Worm (Caenorhabditis elegans) whole organism, L2 larva: ENCODE data around the gene Y51H7BR.8.
"Not testable (repeated sequence)": the region's sequence is repeated elsewhere in the genome, so short reads cannot be mapped to it uniquely, and the experiment has no call there.

ENCODE experiments used
- C34F6.9 ChIP-seq: fragments of 150-350 bp; optimal IDR thresholded peaks from 2 replicates; lab custom pipeline; 2014; ENCODE audit warnings: missing biosample characterization, missing genetic modification characterization
- F13H6.1 ChIP-seq: sonication (generic microtip); optimal IDR thresholded peaks from 2 replicates; lab custom pipeline; 2016; ENCODE audit warnings: missing genetic modification characterization, missing compliant biosample characterization
- R02D3.7 ChIP-seq: fragments of 150-350 bp; optimal IDR thresholded peaks from 2 replicates; lab custom pipeline; 2014; ENCODE audit warnings: missing biosample characterization, missing genetic modification characterization
- Y55F3AM.14 ChIP-seq: fragments of 200-800 bp; sonication (Bioruptor generic); optimal IDR thresholded peaks from 2 replicates; lab custom pipeline; 2018; ENCODE audit warnings: mild to moderate bottlenecking, missing genetic modification characterization, missing compliant biosample characterization
- alr-1 ChIP-seq: fragments of 150-350 bp; optimal IDR thresholded peaks from 2 replicates; lab custom pipeline; 2014; ENCODE audit warnings: missing biosample characterization, missing genetic modification characterization
- aly-2 ChIP-seq: fragments of 150-350 bp; optimal IDR thresholded peaks from 2 replicates; lab custom pipeline; 2014; ENCODE audit warnings: missing biosample characterization, missing genetic modification characterization
- ama-1 ChIP-seq: fragments of 150-350 bp; optimal IDR thresholded peaks from 2 replicates; lab custom pipeline; 2018; ENCODE audit warnings: inconsistent platforms
- blmp-1 ChIP-seq: sonication (generic microtip); optimal IDR thresholded peaks from 2 replicates; lab custom pipeline; 2017; ENCODE audit warnings: missing genetic modification characterization, mild to moderate bottlenecking, missing compliant biosample characterization, antibody characterized with exemption, moderate library complexity; ENCODE audit not compliant: insufficient read depth
- ceh-16 ChIP-seq: fragments of 150-350 bp; optimal IDR thresholded peaks from 2 replicates; lab custom pipeline; 2014; ENCODE audit warnings: missing biosample characterization, missing genetic modification characterization
- dmd-4 ChIP-seq: sonication (generic microtip); optimal IDR thresholded peaks from 2 replicates; lab custom pipeline; 2017; ENCODE audit warnings: missing biosample characterization, missing genetic modification characterization
- egl-27 ChIP-seq: sonication (generic microtip); optimal IDR thresholded peaks from 3 replicates; lab custom pipeline; 2017; ENCODE audit warnings: missing biosample characterization, missing genetic modification reagents, missing genetic modification characterization
- elt-1 ChIP-seq: fragments of 150-350 bp; optimal IDR thresholded peaks from 2 replicates; lab custom pipeline; 2014; ENCODE audit warnings: missing biosample characterization, missing genetic modification characterization
- fos-1 ChIP-seq: fragments of 150-350 bp; optimal IDR thresholded peaks from 2 replicates; lab custom pipeline; 2014; ENCODE audit warnings: missing biosample characterization, missing genetic modification characterization
- gmeb-1 ChIP-seq: fragments of 150-350 bp; optimal IDR thresholded peaks from 2 replicates; lab custom pipeline; 2014; ENCODE audit warnings: missing biosample characterization, missing genetic modification characterization
- lin-11 ChIP-seq: fragments of 150-350 bp; sonication (generic microtip); optimal IDR thresholded peaks from 2 replicates; lab custom pipeline; 2014; ENCODE audit warnings: missing biosample characterization, missing genetic modification characterization, inconsistent platforms, mixed read lengths
- lin-13 ChIP-seq: fragments of 150-350 bp; optimal IDR thresholded peaks from 2 replicates; lab custom pipeline; 2014; ENCODE audit warnings: missing biosample characterization, missing genetic modification reagents, missing genetic modification characterization
- lin-39 ChIP-seq: fragments of 150-350 bp; optimal IDR thresholded peaks from 2 replicates; lab custom pipeline; 2014; ENCODE audit warnings: missing biosample characterization, missing genetic modification reagents, missing genetic modification characterization
- lsy-2 ChIP-seq, 2 experiments: fragments of 150-350 bp in 1 of 2; sonication (generic microtip) in 1 of 2; optimal IDR thresholded peaks; 2 replicates each; lab custom pipeline; 2014 to 2017; ENCODE audit warnings: missing biosample characterization in 2 of 2, missing genetic modification characterization in 2 of 2
- mab-5 ChIP-seq: fragments of 150-350 bp; optimal IDR thresholded peaks from 2 replicates; lab custom pipeline; 2014; ENCODE audit warnings: missing biosample characterization, missing genetic modification characterization
- mbf-1 ChIP-seq: sonication (generic microtip); optimal IDR thresholded peaks from 2 replicates; lab custom pipeline; 2017; ENCODE audit warnings: missing biosample characterization, missing genetic modification characterization
- mdl-1 ChIP-seq, 2 experiments: fragments of 150-350 bp in 1 of 2; sonication (generic microtip) in 1 of 2; optimal IDR thresholded peaks; 2 replicates each; lab custom pipeline; 2017; ENCODE audit warnings: missing biosample characterization in 2 of 2, missing genetic modification characterization in 2 of 2
- nhr-11 ChIP-seq: fragments of 150-350 bp; optimal IDR thresholded peaks from 2 replicates; lab custom pipeline; 2014; ENCODE audit warnings: missing biosample characterization, missing genetic modification characterization
- nhr-12 ChIP-seq: fragments of 150-350 bp; optimal IDR thresholded peaks from 2 replicates; lab custom pipeline; 2014; ENCODE audit warnings: missing biosample characterization, missing genetic modification characterization
- nhr-23 ChIP-seq: fragments of 150-350 bp; optimal IDR thresholded peaks from 2 replicates; lab custom pipeline; 2014; ENCODE audit warnings: missing biosample characterization, missing genetic modification reagents, missing genetic modification characterization
- nhr-237 ChIP-seq: fragments of 150-350 bp; optimal IDR thresholded peaks from 2 replicates; lab custom pipeline; 2014; ENCODE audit warnings: missing biosample characterization, missing genetic modification characterization
- peb-1 ChIP-seq: fragments of 150-350 bp; optimal IDR thresholded peaks from 2 replicates; lab custom pipeline; 2014; ENCODE audit warnings: missing biosample characterization, missing genetic modification characterization
- sem-4 ChIP-seq: fragments of 150-350 bp; optimal IDR thresholded peaks from 2 replicates; lab custom pipeline; 2014; ENCODE audit warnings: missing biosample characterization, missing genetic modification reagents, missing genetic modification characterization
- sma-3 ChIP-seq: sonication (generic microtip); optimal IDR thresholded peaks from 2 replicates; lab custom pipeline; 2016; ENCODE audit warnings: missing genetic modification reagents, missing genetic modification characterization, missing compliant biosample characterization
- sma-9 ChIP-seq, 2 experiments: fragments of 150-350 bp in 1 of 2; sonication (generic microtip) in 1 of 2; optimal IDR thresholded peaks; 2 replicates each; lab custom pipeline; 2014 to 2016; ENCODE audit warnings: missing genetic modification characterization in 2 of 2, mild to moderate bottlenecking in 1 of 2, missing biosample characterization in 1 of 2, missing compliant biosample characterization in 1 of 2, missing genetic modification reagents in 1 of 2, moderate library complexity in 1 of 2
- snpc-4 ChIP-seq: fragments of 150-350 bp; optimal IDR thresholded peaks from 2 replicates; lab custom pipeline; 2014; ENCODE audit warnings: missing biosample characterization, missing genetic modification characterization
- unc-39 ChIP-seq: fragments of 150-350 bp; optimal IDR thresholded peaks from 2 replicates; lab custom pipeline; 2014; ENCODE audit warnings: missing biosample characterization, missing genetic modification characterization
- unc-62 ChIP-seq: fragments of 150-350 bp; optimal IDR thresholded peaks from 2 replicates; lab custom pipeline; 2014; ENCODE audit warnings: missing biosample characterization, missing genetic modification reagents, missing genetic modification characterization
- zag-1 ChIP-seq: fragments of 150-350 bp; optimal IDR thresholded peaks from 2 replicates; lab custom pipeline; 2014; ENCODE audit warnings: missing biosample characterization, missing genetic modification characterization
- ztf-11 ChIP-seq: sonication (generic microtip); optimal IDR thresholded peaks from 2 replicates; lab custom pipeline; 2017; ENCODE audit warnings: missing biosample characterization, missing genetic modification characterization
- ztf-4 ChIP-seq: fragments of 150-350 bp; optimal IDR thresholded peaks from 2 replicates; lab custom pipeline; 2014; ENCODE audit warnings: missing biosample characterization, missing genetic modification characterization

Gene Y51H7BR.8

ce11 chrII:1545625-1546024 lies 26.6 kb downstream of the Y51H7BR.8 start, which contains the start of gene K05F6.12:
Gene K05F6.12, plus strand, starts transcription at chrII:1545925.
- TF ChIP-seq Y55F3AM.14 (no peak), ztf-11 (tag; lab: Kevin White, UChicago) (no peak), nhr-11 (tag; lab: Kevin White, UChicago) (no peak), lsy-2 (tag; optimal IDR thresholded peaks at IDR 0.05; lab: Kevin White, UChicago) (no peak), F13H6.1 (tag; lab: Kevin White, UChicago) (no peak), ama-1 (lab: Kevin White, UChicago) (no peak), C34F6.9 (tag; lab: Kevin White, UChicago) (no peak), zag-1 (tag; lab: Kevin White, UChicago) (no peak), unc-62 (no peak), ztf-4 (no peak), unc-39 (tag; lab: Kevin White, UChicago) (no peak), egl-27 (no peak), fos-1 (tag; lab: Kevin White, UChicago) (no peak)
- TF ChIP-seq, all 48 proteins: peak for 0

ce11 chrII:1550501-1550900 lies 31.5 kb downstream of the Y51H7BR.8 start, which contains the start of the genes fbxb-52 and fbxb-51:
Gene fbxb-52, minus strand, starts transcription at chrII:1550601.
Gene fbxb-51, plus strand, starts transcription at chrII:1550712.
- TF ChIP-seq lin-11 (tag; lab: Kevin White, UChicago) (no peak), gmeb-1 (tag; lab: Kevin White, UChicago) (no peak), Y55F3AM.14 (no peak), R02D3.7 (tag; lab: Kevin White, UChicago) (no peak), nhr-12 (tag; lab: Kevin White, UChicago) (no peak), snpc-4 (tag; lab: Kevin White, UChicago) (no peak), ama-1 (lab: Kevin White, UChicago) (no peak), ceh-16 (tag; lab: Kevin White, UChicago) (no peak), nhr-23 (no peak)

- not testable (repeated sequence) for TF ChIP-seq nhr-237 (tag; lab: Kevin White, UChicago); ama-1 (lab: Kevin White, UChicago); C34F6.9 (tag; lab: Kevin White, UChicago)
- TF ChIP-seq, all 48 proteins: peak for 0; not testable (repeated sequence) for 48
Observed at ce11 chrII:1556217-1556616, 37.2 kb downstream of the Y51H7BR.8 start, which contains the start of the genes fbxb-54 and fbxb-50. Gene fbxb-54, minus strand, starts transcription at chrII:1556317. Gene fbxb-50, plus strand, starts transcription at chrII:1556443.

ce11 chrII:1560839-1561238 lies 41.8 kb downstream of the Y51H7BR.8 start:
- TF ChIP-seq aly-2 (tag; lab: Kevin White, UChicago) (no peak), nhr-237 (tag; lab: Kevin White, UChicago) (no peak), nhr-12 (tag; lab: Kevin White, UChicago) (no peak), mbf-1 (no peak), snpc-4 (tag; lab: Kevin White, UChicago) (no peak), C34F6.9 (tag; lab: Kevin White, UChicago) (no peak), sem-4 (no peak), alr-1 (no peak), unc-62 (no peak)

ce11 chrII:1561863-1562262 lies 42.8 kb downstream of the Y51H7BR.8 start, which contains the start of gene K05F6.14:
Gene K05F6.14, plus strand, starts transcription at chrII:1562163.
- TF ChIP-seq blmp-1 (tag; lab: Kevin White, UChicago) (no peak), lin-39 (no peak), mdl-1 (tag; optimal IDR thresholded peaks at IDR 0.05; lab: Kevin White, UChicago) (no peak)
- TF ChIP-seq, all 48 proteins: peak for 0

ce11 chrII:1567646-1568045 lies 48.6 kb downstream of the Y51H7BR.8 start, which contains the start of gene K05F6.8:
Gene K05F6.8, minus strand, starts transcription at chrII:1567746.
- no peak for TF ChIP-seq C34F6.9 (tag; lab: Kevin White, UChicago)
- TF ChIP-seq ztf-4, result no peak
- no peak for TF ChIP-seq lin-39
- TF ChIP-seq sma-3, result no peak
- no peak for TF ChIP-seq F13H6.1 (tag; lab: Kevin White, UChicago)
- no peak for TF ChIP-seq elt-1 (tag; lab: Kevin White, UChicago)
- no peak for TF ChIP-seq mab-5 (tag; lab: Kevin White, UChicago)
- TF ChIP-seq fos-1 (tag; lab: Kevin White, UChicago), result no peak
- TF ChIP-seq sem-4, result no peak
- TF ChIP-seq aly-2 (tag; lab: Kevin White, UChicago), result no peak
- TF ChIP-seq sma-9 (GFP tag; optimal IDR thresholded peaks at IDR 0.05; lab: Kevin White, UChicago), result no peak
- no peak for TF ChIP-seq sma-9 (tag; optimal IDR thresholded peaks at IDR 0.05; lab: Kevin White, UChicago)
- no peak for TF ChIP-seq nhr-12 (tag; lab: Kevin White, UChicago)
- TF ChIP-seq nhr-11 (tag; lab: Kevin White, UChicago), result no peak
- no peak for TF ChIP-seq dmd-4 (tag; lab: Kevin White, UChicago)
- no peak for TF ChIP-seq peb-1 (tag; lab: Kevin White, UChicago)
- TF ChIP-seq lin-13 (GFP tag; lab: Kevin White, UChicago), result no peak
- TF ChIP-seq zag-1 (tag; lab: Kevin White, UChicago), result no peak
- TF ChIP-seq snpc-4 (tag; lab: Kevin White, UChicago), result no peak
- TF ChIP-seq, all 48 proteins: peak for 0
